Fruit fly (Drosophila melanogaster) whole organism, embryonic: ENCODE data around the gene CG12010.

Experiments used
- Aef1 ChIP-seq: fragments of 200-800 bp; sonication (Bioruptor generic); IDR thresholded peaks from 3 replicates; pipeline ENCODE4 v1.3.6; 2022; ENCODE audit warnings: missing biosample characterization, missing genetic modification characterization
- Atf6 ChIP-seq: fragments of 200-800 bp; sonication (Bioruptor generic); IDR thresholded peaks from 2 replicates; pipeline ENCODE4 v1.3.6; 2022; ENCODE audit warnings: missing biosample characterization, missing genetic modification characterization
- CG10565 ChIP-seq: fragments of 200-800 bp; sonication (Bioruptor generic); optimal IDR thresholded peaks from 3 replicates; lab custom pipeline; 2016; ENCODE audit warnings: missing biosample characterization, mild to moderate bottlenecking, missing genetic modification characterization
- CG12659 ChIP-seq: fragments of 200-800 bp; sonication (Bioruptor generic); optimal IDR thresholded peaks from 3 replicates; lab custom pipeline; 2017; ENCODE audit warnings: mild to moderate bottlenecking, missing biosample characterization, missing genetic modification reagents, missing genetic modification characterization
- CG16813 ChIP-seq: fragments of 200-800 bp; sonication (Bioruptor generic); IDR thresholded peaks from 3 replicates; pipeline ENCODE4 v1.3.6; 2022; ENCODE audit warnings: missing biosample characterization, missing genetic modification characterization; ENCODE audit not compliant: partially characterized antibody
- CG2116 ChIP-seq: fragments of 200-800 bp; sonication (Bioruptor generic); optimal IDR thresholded peaks from 3 replicates; lab custom pipeline; 2018; ENCODE audit warnings: missing biosample characterization, mild to moderate bottlenecking, missing genetic modification characterization
- CG2199 ChIP-seq: fragments of 200-800 bp; sonication (Bioruptor generic); IDR thresholded peaks from 3 replicates; pipeline ENCODE4 v1.3.6; 2022; ENCODE audit warnings: missing biosample characterization, missing genetic modification characterization
- CG2875 ChIP-seq: fragments of 200-800 bp; sonication (Bioruptor generic); optimal IDR thresholded peaks from 2 replicates; lab custom pipeline; 2017; ENCODE audit warnings: missing biosample characterization, mild to moderate bottlenecking, missing genetic modification characterization, missing genetic modification reagents
- CG2889 ChIP-seq: fragments of 200-800 bp; sonication (Bioruptor generic); IDR thresholded peaks from 3 replicates; pipeline ENCODE4 v1.3.6; 2022; ENCODE audit warnings: missing biosample characterization, missing genetic modification characterization
- CG3065 ChIP-seq: fragments of 200-800 bp; sonication (Bioruptor generic); optimal IDR thresholded peaks from 2 replicates; lab custom pipeline; 2016; ENCODE audit warnings: missing biosample characterization, missing genetic modification characterization
- CG31441 ChIP-seq: fragments of 200-800 bp; sonication (Bioruptor generic); IDR thresholded peaks from 2 replicates; pipeline ENCODE4 v1.3.6; 2022; ENCODE audit warnings: missing biosample characterization, missing genetic modification characterization
- CG3163 ChIP-seq: fragments of 200-800 bp; sonication (Bioruptor generic); optimal IDR thresholded peaks from 3 replicates; lab custom pipeline; 2016; ENCODE audit warnings: missing biosample characterization, missing genetic modification characterization
- CG6272 ChIP-seq: fragments of 200-800 bp; sonication (Bioruptor generic); IDR thresholded peaks from 2 replicates; pipeline ENCODE4 v1.3.6; 2022; ENCODE audit warnings: missing biosample characterization, missing genetic modification characterization
- CG8765 ChIP-seq: fragments of 200-800 bp; sonication (Bioruptor generic); IDR thresholded peaks from 2 replicates; pipeline ENCODE4 v1.3.6; 2022; ENCODE audit warnings: missing biosample characterization, missing genetic modification characterization
- CG8944 ChIP-seq: fragments of 200-800 bp; sonication (Bioruptor generic); optimal IDR thresholded peaks from 3 replicates; lab custom pipeline; 2016; ENCODE audit warnings: missing biosample characterization, missing genetic modification characterization
- CTCF ChIP-seq: fragments of 200-800 bp; sonication (Bioruptor generic); optimal IDR thresholded peaks from 2 replicates; lab custom pipeline; 2017; ENCODE audit warnings: missing biosample characterization, mild to moderate bottlenecking, missing genetic modification characterization, moderate library complexity
- CoRest ChIP-seq: fragments of 200-800 bp; sonication (Bioruptor generic); optimal IDR thresholded peaks from 3 replicates; lab custom pipeline; 2018; ENCODE audit warnings: missing biosample characterization, mild to moderate bottlenecking, missing genetic modification characterization, moderate library complexity
- Dfd ChIP-seq, 2 experiments: fragments of >200 bp; optimal IDR thresholded peaks; 2 replicates each; lab custom pipeline; 2017; ENCODE audit warnings: missing biosample characterization in 2 of 2, missing genetic modification characterization in 2 of 2
- Fer1 ChIP-seq: fragments of 200-800 bp; sonication (Bioruptor generic); optimal IDR thresholded peaks from 2 replicates; lab custom pipeline; 2017; ENCODE audit warnings: missing biosample characterization, mild to moderate bottlenecking, missing genetic modification characterization
- Fer3 ChIP-seq: fragments of 200-800 bp; sonication (Bioruptor generic); optimal IDR thresholded peaks from 2 replicates; lab custom pipeline; 2018; ENCODE audit warnings: missing biosample characterization, mild to moderate bottlenecking, missing genetic modification characterization, moderate library complexity
- HHEX ChIP-seq: fragments of 200-800 bp; sonication (Bioruptor generic); optimal IDR thresholded peaks from 3 replicates; lab custom pipeline; 2017; ENCODE audit warnings: missing biosample characterization, mild to moderate bottlenecking, missing genetic modification characterization, missing genetic modification reagents
- HLH4C ChIP-seq: fragments of 200-800 bp; sonication (Bioruptor generic); IDR thresholded peaks from 3 replicates; pipeline ENCODE4 v1.3.6; 2022; ENCODE audit warnings: missing biosample characterization, missing genetic modification characterization; ENCODE audit not compliant: partially characterized antibody
- Hmx ChIP-seq: fragments of 200-800 bp; sonication (Bioruptor generic); optimal IDR thresholded peaks from 2 replicates; lab custom pipeline; 2016; ENCODE audit warnings: missing biosample characterization, missing genetic modification characterization
- Hr39 ChIP-seq: fragments of >200 bp; optimal IDR thresholded peaks from 2 replicates; lab custom pipeline; 2017
- MBD-R2 ChIP-seq: fragments of 200-800 bp; sonication (Bioruptor generic); IDR thresholded peaks from 2 replicates; pipeline ENCODE4 v1.3.6; 2022; ENCODE audit warnings: missing biosample characterization, missing genetic modification characterization
- Max ChIP-seq: fragments of 200-800 bp; sonication (Bioruptor generic); optimal IDR thresholded peaks from 2 replicates; lab custom pipeline; 2016; ENCODE audit warnings: missing biosample characterization, mild to moderate bottlenecking, missing genetic modification characterization
- Mes4 ChIP-seq: fragments of 200-800 bp; sonication (Bioruptor generic); optimal IDR thresholded peaks from 2 replicates; lab custom pipeline; 2016; ENCODE audit warnings: missing biosample characterization, missing genetic modification characterization
- NC2α ChIP-seq: fragments of 200-800 bp; sonication (Bioruptor generic); optimal IDR thresholded peaks from 2 replicates; lab custom pipeline; 2016; ENCODE audit warnings: missing biosample characterization, missing genetic modification characterization
- Opbp ChIP-seq: fragments of 200-800 bp; sonication (Bioruptor generic); IDR thresholded peaks from 3 replicates; pipeline ENCODE4 v1.3.6; 2022; ENCODE audit warnings: missing biosample characterization, missing genetic modification characterization; ENCODE audit not compliant: partially characterized antibody
- Side ChIP-seq: fragments of 200-800 bp; sonication (Bioruptor generic); optimal IDR thresholded peaks from 2 replicates; lab custom pipeline; 2016; ENCODE audit warnings: missing biosample characterization, missing genetic modification characterization
- Tbp ChIP-seq: fragments of >200 bp; optimal IDR thresholded peaks from 2 replicates; lab custom pipeline; 2018; ENCODE audit warnings: missing biosample characterization, missing genetic modification characterization
- bowl ChIP-seq: fragments of 200-800 bp; sonication (Bioruptor generic); IDR thresholded peaks from 2 replicates; pipeline ENCODE4 v1.3.6; 2022; ENCODE audit warnings: missing biosample characterization, missing genetic modification characterization
- bsh ChIP-seq, 2 experiments: fragments of 200-800 bp; sonication (Bioruptor generic); optimal IDR thresholded peaks; 2 replicates each; lab custom pipeline; 2017 to 2018; ENCODE audit warnings: mild to moderate bottlenecking in 2 of 2, missing biosample characterization in 2 of 2, missing genetic modification characterization in 2 of 2, moderate library complexity in 1 of 2
- btn ChIP-seq: fragments of 200-800 bp; sonication (Bioruptor generic); optimal IDR thresholded peaks from 2 replicates; lab custom pipeline; 2016; ENCODE audit warnings: missing biosample characterization, missing genetic modification characterization
- disco-r ChIP-seq: fragments of 200-800 bp; sonication (Bioruptor generic); optimal IDR thresholded peaks from 2 replicates; lab custom pipeline; 2016; ENCODE audit warnings: missing biosample characterization, missing genetic modification characterization
- dmrt11E ChIP-seq: fragments of 200-800 bp; sonication (Bioruptor generic); optimal IDR thresholded peaks from 3 replicates; lab custom pipeline; 2018; ENCODE audit warnings: missing biosample characterization, mild to moderate bottlenecking, missing genetic modification characterization, moderate library complexity
- emc ChIP-seq: fragments of 200-800 bp; sonication (Bioruptor generic); optimal IDR thresholded peaks from 2 replicates; lab custom pipeline; 2016; ENCODE audit warnings: missing biosample characterization, missing genetic modification characterization
- ftz-f1 ChIP-seq: fragments of 200-800 bp; sonication (Bioruptor generic); optimal IDR thresholded peaks from 2 replicates; lab custom pipeline; 2016; ENCODE audit warnings: missing biosample characterization, missing genetic modification characterization
- jumu ChIP-seq: fragments of 200-800 bp; sonication (Bioruptor generic); optimal IDR thresholded peaks from 3 replicates; lab custom pipeline; 2016; ENCODE audit warnings: missing biosample characterization, missing genetic modification characterization
- kah ChIP-seq: fragments of 200-800 bp; sonication (Bioruptor generic); optimal IDR thresholded peaks from 2 replicates; lab custom pipeline; 2018; ENCODE audit warnings: missing biosample characterization, mild to moderate bottlenecking, missing genetic modification characterization
- knrl ChIP-seq: fragments of 200-800 bp; sonication (Bioruptor generic); IDR thresholded peaks from 3 replicates; pipeline ENCODE4 v1.3.6; 2022; ENCODE audit warnings: missing biosample characterization, missing genetic modification characterization; ENCODE audit not compliant: partially characterized antibody
- odd ChIP-seq: fragments of 200-800 bp; sonication (Bioruptor generic); optimal IDR thresholded peaks from 2 replicates; lab custom pipeline; 2017; ENCODE audit warnings: missing biosample characterization, mild to moderate bottlenecking, missing genetic modification characterization
- pan ChIP-seq, 4 experiments: fragments of >200 bp in 3 of 4; fragments of 200-800 bp in 1 of 4; sonication (Bioruptor generic) in 1 of 4; optimal IDR thresholded peaks in 3 of 4; IDR thresholded peaks in 1 of 4; 2 replicates each; pipeline versions ENCODE4 v1.3.6 to Lab custom; 2017 to 2022; ENCODE audit warnings: missing biosample characterization in 2 of 4, missing genetic modification characterization in 2 of 4, mixed read lengths in 1 of 4
- pb ChIP-seq: fragments of 200-800 bp; sonication (Bioruptor generic); optimal IDR thresholded peaks from 3 replicates; lab custom pipeline; 2016; ENCODE audit warnings: missing biosample characterization, missing genetic modification characterization
- row ChIP-seq: fragments of 200-800 bp; sonication (Bioruptor generic); IDR thresholded peaks from 3 replicates; pipeline ENCODE4 v1.3.6; 2022; ENCODE audit warnings: missing biosample characterization, missing genetic modification characterization
- salm ChIP-seq: fragments of 200-800 bp; sonication (Bioruptor generic); optimal IDR thresholded peaks from 2 replicates; lab custom pipeline; 2018; ENCODE audit warnings: missing biosample characterization, mild to moderate bottlenecking, missing genetic modification characterization
- scrt ChIP-seq: fragments of 200-800 bp; sonication (Bioruptor generic); optimal IDR thresholded peaks from 2 replicates; lab custom pipeline; 2018; ENCODE audit warnings: missing biosample characterization, mild to moderate bottlenecking, missing genetic modification characterization, moderate library complexity
- so ChIP-seq: fragments of 200-800 bp; sonication (Bioruptor generic); IDR thresholded peaks from 3 replicates; pipeline ENCODE4 v1.3.6; 2022; ENCODE audit warnings: missing biosample characterization, missing genetic modification characterization
- toy ChIP-seq: fragments of 200-800 bp; sonication (Bioruptor generic); IDR thresholded peaks from 2 replicates; pipeline ENCODE4 v1.3.6; 2022; ENCODE audit warnings: missing biosample characterization, missing genetic modification characterization
- tx ChIP-seq: fragments of 200-800 bp; sonication (Bioruptor generic); optimal IDR thresholded peaks from 2 replicates; lab custom pipeline; 2016; ENCODE audit warnings: missing biosample characterization, missing genetic modification characterization
- unc-4 ChIP-seq: fragments of 200-800 bp; sonication (Bioruptor generic); IDR thresholded peaks from 2 replicates; pipeline ENCODE4 v1.3.6; 2022; ENCODE audit warnings: missing biosample characterization, missing genetic modification characterization; ENCODE audit not compliant: partially characterized antibody
- wek ChIP-seq: fragments of 200-800 bp; sonication (Bioruptor generic); optimal IDR thresholded peaks from 3 replicates; lab custom pipeline; 2018; ENCODE audit warnings: missing biosample characterization, mild to moderate bottlenecking, missing genetic modification characterization, moderate library complexity
- yki ChIP-seq: fragments of >200 bp; optimal IDR thresholded peaks from 3 replicates; lab custom pipeline; 2018

Gene CG12010

DNA sequence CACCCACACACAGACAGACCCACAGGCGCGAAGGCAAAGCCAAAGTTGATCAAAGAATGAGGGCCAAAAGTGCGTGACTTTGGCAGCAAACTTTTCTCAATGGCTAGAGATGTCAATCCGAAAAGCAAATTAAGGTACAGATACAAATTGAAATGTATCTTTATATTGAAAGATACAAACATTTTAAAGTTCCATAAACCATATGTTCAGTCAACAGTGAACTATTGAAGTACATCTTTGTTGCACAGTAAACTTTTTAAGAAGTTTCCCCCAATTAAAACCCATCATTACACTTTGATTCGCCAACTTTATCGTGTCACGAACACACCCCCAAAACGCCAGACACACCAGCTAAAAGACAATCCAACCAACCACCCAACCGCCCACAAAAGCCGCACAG, 37.6 kb downstream of the CG12010 start (continued):
- TF ChIP-seq Mes4 (GFP tag; lab: Kevin White, UChicago) (no peak), tx (GFP tag; lab: Kevin White, UChicago) (no peak), HLH4C (GFP tag; lab: Robert Waterston, UW) (no peak), CG3065 (no peak), scrt (GFP tag; lab: Kevin White, UChicago) (peak; percentile 29), CTCF (GFP tag; lab: Kevin White, UChicago) (no peak), dmrt11E (tag; lab: Kevin White, UChicago) (no peak), CG2116 (GFP tag; lab: Kevin White, UChicago) (no peak), btn (GFP tag; lab: Kevin White, UChicago) (no peak), Fer1 (GFP tag; lab: Kevin White, UChicago) (peak; percentile 65), Opbp (GFP tag; lab: Robert Waterston, UW) (no peak), Side (no peak), kah (GFP tag; lab: Kevin White, UChicago) (no peak), Hmx (GFP tag; lab: Kevin White, UChicago) (no peak), yki (lab: Kevin White, UChicago) (no peak), bsh (GFP tag; optimal IDR thresholded peaks at IDR 0.05; lab: Kevin White, UChicago) (no peak), CG3163 (GFP tag; lab: Kevin White, UChicago) (peak; percentile 1), ftz-f1 (GFP tag; lab: Kevin White, UChicago) (no peak), NC2α (GFP tag; lab: Kevin White, UChicago) (no peak), CG6272 (GFP tag; lab: Robert Waterston, UW) (no peak), pan (optimal IDR thresholded peaks at IDR 0.05; lab: Kevin White, UChicago) (no peak), pan (GFP tag; optimal IDR thresholded peaks at IDR 0.05 in 1 of 2, IDR thresholded peaks at IDR 0.05 in 1 of 2) (no peak), odd (no peak), pb (no peak), jumu (GFP tag; lab: Kevin White, UChicago) (no peak), wek (GFP tag; lab: Kevin White, UChicago) (no peak), CG8765 (no peak), so (GFP tag; lab: Robert Waterston, UW) (0 out of 3 replicates have a peak, but pooled peaks have one; percentile 8), disco-r (no peak), Max (GFP tag; lab: Kevin White, UChicago) (no peak), CG12659 (GFP tag; lab: Kevin White, UChicago) (peak; percentile 38), MBD-R2 (GFP tag; lab: Robert Waterston, UW) (peak; percentile 16; the same call in 1 of the 2 replicates), salm (tag; lab: Kevin White, UChicago) (no peak), Aef1 (no peak), CG2875 (GFP tag; lab: Kevin White, UChicago) (no peak), CG2199 (GFP tag; lab: Robert Waterston, UW) (no peak), Dfd (GFP tag; optimal IDR thresholded peaks at IDR 0.05; lab: Kevin White, UChicago) (no peak), row (GFP tag; lab: Robert Waterston, UW) (peak; percentile 77), unc-4 (peak; percentile 57), CG31441 (GFP tag; lab: Robert Waterston, UW) (no peak), CG16813 (GFP tag; lab: Robert Waterston, UW) (peak; percentile 14; the same call in 1 of the 3 replicates), CG10565 (no peak), bowl (GFP tag; lab: Robert Waterston, UW) (no peak), toy (GFP tag; lab: Robert Waterston, UW) (no peak), Tbp (GFP tag; lab: Kevin White, UChicago) (no peak), HHEX (peak; percentile 17), Atf6 (GFP tag; lab: Robert Waterston, UW) (peak; percentile 70; the same call in 1 of the 2 replicates), Fer3 (tag; lab: Kevin White, UChicago) (peak; percentile 17), CoRest (tag; lab: Kevin White, UChicago) (peak; percentile 29), CG8944 (no peak), knrl (GFP tag; lab: Robert Waterston, UW) (no peak), CG2889 (GFP tag; lab: Robert Waterston, UW) (no peak), Hr39 (lab: Kevin White, UChicago) (no peak), emc (GFP tag; lab: Kevin White, UChicago) (peak; percentile 4)
